Worm (Caenorhabditis elegans) whole organism, late embryonic: ENCODE data around the gene F13B12.6.
A peak's percentile ranks its signal among the peaks of the same experiment; 100 is the strongest.

Source experiments
- C08G9.2 ChIP-seq: sonication (generic microtip); optimal IDR thresholded peaks from 2 replicates; lab custom pipeline; 2016; ENCODE audit warnings: mild to moderate bottlenecking, missing genetic modification characterization, moderate library complexity, missing compliant biosample characterization
- K02D7.2 ChIP-seq: sonication (generic microtip); optimal IDR thresholded peaks from 2 replicates; lab custom pipeline; 2017; ENCODE audit warnings: mild to moderate bottlenecking, missing genetic modification characterization, missing compliant biosample characterization
- K09A11.1 ChIP-seq: sonication (generic microtip); optimal IDR thresholded peaks from 2 replicates; lab custom pipeline; 2017; ENCODE audit warnings: antibody characterized with exemption, mild to moderate bottlenecking, missing genetic modification characterization, missing compliant biosample characterization; ENCODE audit not compliant: insufficient read depth
- T23F11.4 ChIP-seq: fragments of 200-800 bp; sonication (Bioruptor generic); optimal IDR thresholded peaks from 2 replicates; lab custom pipeline; 2018; ENCODE audit warnings: mild to moderate bottlenecking, missing genetic modification characterization, missing compliant biosample characterization
- Y22D7AL.16 ChIP-seq: sonication (generic microtip); optimal IDR thresholded peaks from 2 replicates; lab custom pipeline; 2016; ENCODE audit warnings: missing genetic modification characterization, missing compliant biosample characterization
- ahr-1 ChIP-seq: sonication (generic microtip); optimal IDR thresholded peaks from 2 replicates; lab custom pipeline; 2016; ENCODE audit warnings: missing genetic modification characterization, missing compliant biosample characterization
- ceh-14 ChIP-seq: sonication (generic microtip); optimal IDR thresholded peaks from 2 replicates; lab custom pipeline; 2016; ENCODE audit warnings: missing genotype, missing genetic modification characterization, missing compliant biosample characterization
- ceh-18 ChIP-seq: sonication (generic microtip); optimal IDR thresholded peaks from 2 replicates; lab custom pipeline; 2016; ENCODE audit warnings: missing genetic modification characterization, missing compliant biosample characterization
- ceh-19 ChIP-seq: fragments of 200-800 bp; sonication (Bioruptor generic); optimal IDR thresholded peaks from 2 replicates; lab custom pipeline; 2018; ENCODE audit warnings: mild to moderate bottlenecking, missing genetic modification characterization, missing compliant biosample characterization
- ceh-2 ChIP-seq: sonication (generic microtip); optimal IDR thresholded peaks from 2 replicates; lab custom pipeline; 2016; ENCODE audit warnings: missing genotype, missing genetic modification characterization, missing compliant biosample characterization
- ceh-24 ChIP-seq: sonication (generic microtip); optimal IDR thresholded peaks from 2 replicates; lab custom pipeline; 2016; ENCODE audit warnings: mild to moderate bottlenecking, missing genetic modification characterization, missing compliant biosample characterization
- ceh-34 ChIP-seq: sonication (generic microtip); optimal IDR thresholded peaks from 2 replicates; lab custom pipeline; 2016; ENCODE audit warnings: mild to moderate bottlenecking, missing genetic modification characterization, missing compliant biosample characterization
- ceh-45 ChIP-seq: fragments of 200-800 bp; sonication (Bioruptor generic); IDR thresholded peaks from 2 replicates; pipeline ENCODE4 v1.3.6; 2022; ENCODE audit warnings: missing genetic modification reagents, missing genetic modification characterization, missing compliant biosample characterization
- ceh-48 ChIP-seq: sonication (generic microtip); optimal IDR thresholded peaks from 2 replicates; lab custom pipeline; 2016; ENCODE audit warnings: missing genetic modification characterization, inconsistent platforms, missing compliant biosample characterization
- ceh-6 ChIP-seq: fragments of 200-800 bp; sonication (Bioruptor generic); optimal IDR thresholded peaks from 2 replicates; lab custom pipeline; 2018; ENCODE audit warnings: mild to moderate bottlenecking, missing genetic modification characterization, missing compliant biosample characterization
- ceh-9 ChIP-seq: sonication (generic microtip); optimal IDR thresholded peaks from 2 replicates; lab custom pipeline; 2016; ENCODE audit warnings: mild to moderate bottlenecking, missing genetic modification characterization, inconsistent platforms, missing compliant biosample characterization
- che-1 ChIP-seq: sonication (generic microtip); optimal IDR thresholded peaks from 2 replicates; lab custom pipeline; 2016; ENCODE audit warnings: mild to moderate bottlenecking, missing genetic modification characterization, missing compliant biosample characterization
- elt-2 ChIP-seq: sonication (generic microtip); optimal IDR thresholded peaks from 2 replicates; lab custom pipeline; 2016; ENCODE audit warnings: missing genetic modification reagents, missing genetic modification characterization, missing compliant biosample characterization
- elt-4 ChIP-seq: sonication (generic microtip); optimal IDR thresholded peaks from 2 replicates; lab custom pipeline; 2016; ENCODE audit warnings: missing genetic modification characterization, missing compliant biosample characterization
- eyg-1 ChIP-seq: sonication (generic microtip); optimal IDR thresholded peaks from 2 replicates; lab custom pipeline; 2016; ENCODE audit warnings: missing genotype, missing genetic modification characterization, missing compliant biosample characterization
- fax-1 ChIP-seq: sonication (generic microtip); optimal IDR thresholded peaks from 2 replicates; lab custom pipeline; 2016; ENCODE audit warnings: missing genotype, missing genetic modification characterization, missing compliant biosample characterization
- gmeb-2 ChIP-seq: sonication (generic microtip); optimal IDR thresholded peaks from 2 replicates; lab custom pipeline; 2016; ENCODE audit warnings: missing genetic modification characterization, inconsistent platforms, missing compliant biosample characterization
- hlh-13 ChIP-seq: fragments of 200-800 bp; sonication (Bioruptor generic); optimal IDR thresholded peaks from 2 replicates; lab custom pipeline; 2018; ENCODE audit warnings: mild to moderate bottlenecking, missing genetic modification characterization, missing compliant biosample characterization
- hlh-30 ChIP-seq: sonication (generic microtip); optimal IDR thresholded peaks from 2 replicates; lab custom pipeline; 2017; ENCODE audit warnings: antibody characterized with exemption, missing genetic modification characterization, missing compliant biosample characterization; ENCODE audit not compliant: insufficient read depth
- hlh-6 ChIP-seq: sonication (generic microtip); optimal IDR thresholded peaks from 2 replicates; lab custom pipeline; 2016; ENCODE audit warnings: missing genotype, missing genetic modification characterization, missing compliant biosample characterization
- hlh-8 ChIP-seq: sonication (generic microtip); optimal IDR thresholded peaks from 2 replicates; lab custom pipeline; 2016; ENCODE audit warnings: missing genotype, missing genetic modification characterization, missing compliant biosample characterization
- lin-11 ChIP-seq: fragments of 200-800 bp; sonication (Bioruptor generic); optimal IDR thresholded peaks from 2 replicates; lab custom pipeline; 2018; ENCODE audit warnings: mild to moderate bottlenecking, missing genetic modification characterization, missing compliant biosample characterization
- nhr-11 ChIP-seq: fragments of 150-350 bp; optimal IDR thresholded peaks from 2 replicates; lab custom pipeline; 2014; ENCODE audit warnings: missing biosample characterization, missing genetic modification characterization
- nhr-232 ChIP-seq: sonication (generic microtip); optimal IDR thresholded peaks from 2 replicates; lab custom pipeline; 2016; ENCODE audit warnings: missing genetic modification characterization, missing compliant biosample characterization
- npax-4 ChIP-seq: sonication (generic microtip); optimal IDR thresholded peaks from 2 replicates; lab custom pipeline; 2016; ENCODE audit warnings: missing genetic modification characterization, missing compliant biosample characterization
- odd-2 ChIP-seq: sonication (generic microtip); optimal IDR thresholded peaks from 2 replicates; lab custom pipeline; 2017; ENCODE audit warnings: antibody characterized with exemption, mild to moderate bottlenecking, missing genetic modification characterization, missing compliant biosample characterization
- pag-3 ChIP-seq: sonication (generic microtip); optimal IDR thresholded peaks from 2 replicates; lab custom pipeline; 2016; ENCODE audit warnings: missing compliant biosample characterization, missing genetic modification characterization, borderline replicate concordance
- pax-1 ChIP-seq: fragments of 150-350 bp; optimal IDR thresholded peaks from 2 replicates; lab custom pipeline; 2014; ENCODE audit warnings: missing biosample characterization, missing genetic modification characterization
- pha-4 ChIP-seq: fragments of 150-350 bp; optimal IDR thresholded peaks from 2 replicates; lab custom pipeline; 2018; ENCODE audit warnings: missing biosample characterization, missing genetic modification reagents, missing genetic modification characterization
- pqm-1 ChIP-seq: sonication (generic microtip); optimal IDR thresholded peaks from 2 replicates; lab custom pipeline; 2016; ENCODE audit warnings: missing genetic modification characterization, missing compliant biosample characterization
- pros-1 ChIP-seq: fragments of 150-350 bp; optimal IDR thresholded peaks from 2 replicates; lab custom pipeline; 2014; ENCODE audit warnings: missing biosample characterization, missing genetic modification reagents, missing genetic modification characterization
- ref-2 ChIP-seq: sonication (generic microtip); optimal IDR thresholded peaks from 2 replicates; lab custom pipeline; 2016; ENCODE audit warnings: missing genetic modification characterization, missing compliant biosample characterization
- rnt-1 ChIP-seq: sonication (generic microtip); optimal IDR thresholded peaks from 2 replicates; lab custom pipeline; 2016; ENCODE audit warnings: missing genetic modification characterization, missing compliant biosample characterization
- sdc-2 ChIP-seq: sonication (generic microtip); optimal IDR thresholded peaks from 2 replicates; lab custom pipeline; 2016; ENCODE audit warnings: missing genotype, missing genetic modification characterization, missing compliant biosample characterization
- sox-2 ChIP-seq: fragments of 200-800 bp; sonication (Bioruptor generic); IDR thresholded peaks from 2 replicates; pipeline ENCODE4 v1.3.6; 2022; ENCODE audit warnings: missing genetic modification reagents, missing genetic modification characterization, missing compliant biosample characterization
- sox-4 ChIP-seq: sonication (generic microtip); optimal IDR thresholded peaks from 2 replicates; lab custom pipeline; 2017; ENCODE audit warnings: mild to moderate bottlenecking, missing genetic modification characterization, inconsistent platforms, missing compliant biosample characterization
- syd-9 ChIP-seq: sonication (generic microtip); optimal IDR thresholded peaks from 2 replicates; lab custom pipeline; 2016; ENCODE audit warnings: mild to moderate bottlenecking, missing genetic modification characterization, moderate library complexity, missing compliant biosample characterization
- tbx-2 ChIP-seq: sonication (generic microtip); optimal IDR thresholded peaks from 2 replicates; lab custom pipeline; 2016; ENCODE audit warnings: missing genetic modification characterization, missing compliant biosample characterization
- tbx-7 ChIP-seq: sonication (generic microtip); optimal IDR thresholded peaks from 2 replicates; lab custom pipeline; 2016; ENCODE audit warnings: missing genotype, missing genetic modification characterization, missing compliant biosample characterization
- ttx-3 ChIP-seq: sonication (generic microtip); optimal IDR thresholded peaks from 2 replicates; lab custom pipeline; 2016; ENCODE audit warnings: missing genetic modification reagents, missing genetic modification characterization, missing compliant biosample characterization
- unc-3 ChIP-seq, 2 experiments: fragments of 200-800 bp in 1 of 2; sonication (Bioruptor generic) in 1 of 2; sonication (generic microtip) in 1 of 2; conservative IDR thresholded peaks in 1 of 2; optimal IDR thresholded peaks in 1 of 2; 2 replicates each; pipeline versions ENCODE4 v1.3.6 to Lab custom; 2016 to 2022; ENCODE audit warnings: missing compliant biosample characterization in 2 of 2, missing genetic modification characterization in 2 of 2, missing genetic modification reagents in 1 of 2
- unc-42 ChIP-seq: sonication (generic microtip); optimal IDR thresholded peaks from 2 replicates; lab custom pipeline; 2016; ENCODE audit warnings: missing genotype, missing genetic modification characterization, missing compliant biosample characterization
- unc-55 ChIP-seq: sonication (generic microtip); optimal IDR thresholded peaks from 2 replicates; lab custom pipeline; 2017; ENCODE audit warnings: missing biosample characterization, missing genetic modification reagents, missing genetic modification characterization
- unc-86 ChIP-seq: sonication (generic microtip); optimal IDR thresholded peaks from 2 replicates; lab custom pipeline; 2016; ENCODE audit warnings: missing genetic modification characterization, missing compliant biosample characterization
- zip-5 ChIP-seq: sonication (generic microtip); optimal IDR thresholded peaks from 2 replicates; lab custom pipeline; 2016; ENCODE audit warnings: missing genetic modification characterization, missing compliant biosample characterization
- ztf-16 ChIP-seq: sonication (generic microtip); optimal IDR thresholded peaks from 2 replicates; lab custom pipeline; 2017; ENCODE audit warnings: missing genetic modification characterization, missing compliant biosample characterization

F13B12.6 gene

DNA sequence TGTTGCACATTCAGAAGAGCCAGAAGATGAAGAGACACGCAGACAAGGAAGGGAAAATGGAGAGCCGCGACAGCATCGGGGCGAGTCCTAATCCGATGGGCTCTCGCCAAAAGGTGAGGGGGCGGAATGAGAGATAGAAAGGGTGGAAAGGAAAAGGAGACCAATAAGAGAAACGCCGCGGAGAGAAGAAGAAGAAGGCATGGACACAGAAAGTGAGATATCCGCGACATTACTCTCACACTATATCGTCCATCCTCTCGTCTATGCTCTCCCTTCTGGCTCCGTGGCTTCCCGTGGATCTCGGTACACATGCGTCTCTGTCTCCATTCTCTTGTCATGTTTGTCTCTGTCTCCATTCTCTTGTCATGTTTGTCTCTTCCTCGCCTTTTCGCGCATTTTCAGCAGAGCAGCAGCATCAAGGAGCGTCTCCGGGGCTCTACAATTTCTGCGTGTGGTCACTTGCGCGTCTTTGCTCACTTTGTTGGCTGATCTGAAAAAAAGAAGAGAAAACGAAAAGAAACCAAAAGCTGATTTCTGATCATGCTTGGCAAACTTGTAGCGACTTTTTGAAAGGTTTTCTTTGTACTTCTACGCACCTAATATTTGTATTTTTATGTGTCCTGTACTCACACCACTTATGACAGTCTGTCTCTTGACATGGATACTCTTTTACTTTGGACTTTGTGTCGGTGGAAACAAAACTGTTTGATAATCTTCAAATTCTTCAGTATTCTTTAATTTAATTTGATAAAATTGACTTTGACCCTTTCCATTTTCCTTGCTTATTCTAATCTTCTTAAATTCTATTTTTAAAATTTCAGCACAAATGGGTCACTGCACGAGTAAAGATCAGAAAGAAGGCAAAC is 14.3 kb downstream of the F13B12.6 start, which contains the start of gene gpa-7:
Gene gpa-7, plus strand, starts transcription at position 816 of the 866 bp plus-strand sequence.
- peak; percentile 54 for TF ChIP-seq unc-55 (GFP tag; lab: Kevin White, UChicago)
- TF ChIP-seq ahr-1 (tag; lab: Kevin White, UChicago): no peak
- TF ChIP-seq Y22D7AL.16: no peak
- TF ChIP-seq ref-2 (tag; lab: Kevin White, UChicago): peak; percentile 71
- no peak; the same call in 1 of the 2 replicates for TF ChIP-seq unc-3 (GFP tag; conservative IDR thresholded peaks at IDR 0.05; lab: Robert Waterston, UW)
- peak; percentile 50 for TF ChIP-seq unc-3 (tag; optimal IDR thresholded peaks at IDR 0.05; lab: Kevin White, UChicago)
- no peak for TF ChIP-seq ceh-2 (tag; lab: Kevin White, UChicago)
- peak; percentile 10 for TF ChIP-seq hlh-6 (tag; lab: Kevin White, UChicago)
- no peak for TF ChIP-seq K02D7.2 (tag; lab: Kevin White, UChicago)
- TF ChIP-seq ceh-48 (tag; lab: Kevin White, UChicago): no peak
- peak; percentile 37 for TF ChIP-seq syd-9
- TF ChIP-seq ceh-45 (GFP tag; lab: Robert Waterston, UW): no peak
- no peak for TF ChIP-seq elt-2
- TF ChIP-seq rnt-1 (tag; lab: Kevin White, UChicago): peak; percentile 44
- peak; percentile 88 for TF ChIP-seq ceh-18 (tag; lab: Kevin White, UChicago)
- TF ChIP-seq ceh-34 (tag; lab: Kevin White, UChicago): peak; percentile 82
- TF ChIP-seq gmeb-2: no peak
- no peak for TF ChIP-seq pag-3 (tag; lab: Kevin White, UChicago)
- TF ChIP-seq npax-4 (tag; lab: Kevin White, UChicago): no peak
- no peak for TF ChIP-seq ceh-9
- TF ChIP-seq T23F11.4: no peak
- TF ChIP-seq ceh-14 (tag; lab: Kevin White, UChicago): peak; percentile 75
- no peak for TF ChIP-seq che-1 (tag; lab: Kevin White, UChicago)
- no peak for TF ChIP-seq eyg-1 (tag; lab: Kevin White, UChicago)
- no peak for TF ChIP-seq nhr-232 (tag; lab: Kevin White, UChicago)
- no peak for TF ChIP-seq pha-4
- no peak for TF ChIP-seq pqm-1
- TF ChIP-seq hlh-8 (tag; lab: Kevin White, UChicago): peak; percentile 33
- no peak for TF ChIP-seq tbx-7
- peak; percentile 68 for TF ChIP-seq fax-1
- TF ChIP-seq pax-1: no peak
- TF ChIP-seq unc-86 (tag; lab: Kevin White, UChicago): peak; percentile 22
- TF ChIP-seq K09A11.1: no peak
- TF ChIP-seq zip-5 (tag; lab: Kevin White, UChicago): no peak
- TF ChIP-seq ztf-16 (tag; lab: Kevin White, UChicago): no peak
- TF ChIP-seq sox-4 (tag; lab: Kevin White, UChicago): no peak
- TF ChIP-seq pros-1: peak; percentile 26
- TF ChIP-seq ceh-6 (GFP tag; lab: Kevin White, UChicago): no peak
- no peak for TF ChIP-seq hlh-13 (GFP tag; lab: Kevin White, UChicago)
- TF ChIP-seq hlh-30 (tag; lab: Kevin White, UChicago): no peak
- TF ChIP-seq tbx-2: peak; percentile 83
- no peak for TF ChIP-seq sox-2 (GFP tag; lab: Robert Waterston, UW)
- no peak for TF ChIP-seq ttx-3 (tag; lab: Kevin White, UChicago)
- TF ChIP-seq C08G9.2 (tag; lab: Kevin White, UChicago): peak; percentile 44
- TF ChIP-seq nhr-11 (tag; lab: Kevin White, UChicago): no peak
- TF ChIP-seq unc-42 (tag; lab: Kevin White, UChicago): peak; percentile 86
- TF ChIP-seq odd-2: no peak
- TF ChIP-seq ceh-19 (GFP tag; lab: Kevin White, UChicago): peak; percentile 74
- TF ChIP-seq ceh-24 (tag; lab: Kevin White, UChicago): no peak
- TF ChIP-seq sdc-2 (tag; lab: Kevin White, UChicago): peak; percentile 39
- no peak for TF ChIP-seq lin-11 (tag; lab: Kevin White, UChicago)
- no peak for TF ChIP-seq elt-4 (tag; lab: Kevin White, UChicago)
